Fruit fly (Drosophila melanogaster) whole organism, prepupa: ENCODE measurements around the gene Cadps.

Experiments
- Blimp-1 ChIP-seq: fragments of 200-800 bp; sonication (Bioruptor generic); optimal IDR thresholded peaks from 3 replicates; lab custom pipeline; 2017; ENCODE audit warnings: missing biosample characterization, missing genetic modification characterization, mild to moderate bottlenecking, moderate library complexity, missing genetic modification reagents
- CG11762 ChIP-seq: fragments of 200-800 bp; sonication (Bioruptor generic); optimal IDR thresholded peaks from 3 replicates; lab custom pipeline; 2016; ENCODE audit warnings: missing biosample characterization, missing genetic modification characterization; ENCODE audit not compliant: insufficient read depth
- CG31627 ChIP-seq: fragments of 200-800 bp; sonication (Bioruptor generic); optimal IDR thresholded peaks from 3 replicates; lab custom pipeline; 2016; ENCODE audit warnings: missing biosample characterization, missing genetic modification characterization
- CG6276 ChIP-seq: fragments of 200-800 bp; sonication (Bioruptor generic); optimal IDR thresholded peaks from 2 replicates; lab custom pipeline; 2017; ENCODE audit warnings: missing biosample characterization, mild to moderate bottlenecking, missing genetic modification characterization
- CG6854 ChIP-seq: fragments of 200-800 bp; sonication (Bioruptor generic); optimal IDR thresholded peaks from 2 replicates; lab custom pipeline; 2017; ENCODE audit warnings: missing biosample characterization, mild to moderate bottlenecking, missing genetic modification characterization
- Eip75B ChIP-seq: fragments of 200-800 bp; sonication (Bioruptor generic); optimal IDR thresholded peaks from 3 replicates; lab custom pipeline; 2016; ENCODE audit warnings: missing biosample characterization, missing genetic modification characterization
- Ets21C ChIP-seq: fragments of 200-800 bp; sonication (Bioruptor generic); optimal IDR thresholded peaks from 3 replicates; lab custom pipeline; 2016; ENCODE audit warnings: missing biosample characterization, missing genetic modification characterization
- Hr4 ChIP-seq: fragments of 200-800 bp; sonication (Bioruptor generic); optimal IDR thresholded peaks from 3 replicates; lab custom pipeline; 2016; ENCODE audit warnings: missing biosample characterization, missing genetic modification characterization
- fd59A ChIP-seq: fragments of 200-800 bp; sonication (Bioruptor generic); optimal IDR thresholded peaks from 2 replicates; lab custom pipeline; 2017; ENCODE audit warnings: missing biosample characterization, mild to moderate bottlenecking, missing genetic modification characterization, missing genetic modification reagents
- lz ChIP-seq: fragments of 200-800 bp; sonication (Bioruptor generic); optimal IDR thresholded peaks from 3 replicates; lab custom pipeline; 2016; ENCODE audit warnings: missing biosample characterization, missing genetic modification characterization

DNA sequence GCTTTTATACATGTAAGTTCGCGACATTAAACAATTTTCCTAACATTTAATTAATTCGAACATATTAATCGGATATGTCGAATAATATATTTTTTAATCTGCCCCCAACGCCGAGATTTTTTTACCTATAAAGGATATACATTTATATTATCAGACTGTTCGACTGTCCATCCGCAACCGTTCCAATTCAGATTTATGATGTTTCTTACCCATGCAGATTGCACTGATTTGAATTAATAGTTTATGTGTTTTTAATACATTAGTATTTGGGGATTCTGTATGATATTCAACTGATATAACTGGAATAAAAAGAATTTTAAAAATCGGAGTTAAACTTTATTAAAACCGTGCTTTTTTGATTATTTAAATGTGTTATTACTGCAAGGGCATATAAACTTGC, 5.5 kb upstream of the Cadps start:
- TF ChIP-seq Eip75B (GFP tag; lab: Kevin White, UChicago) (no peak), fd59A (GFP tag; lab: Kevin White, UChicago) (no peak), lz (GFP tag; lab: Kevin White, UChicago) (no peak), CG31627 (GFP tag; lab: Kevin White, UChicago) (no peak), Blimp-1 (GFP tag; lab: Kevin White, UChicago) (no peak), CG6854 (GFP tag; lab: Kevin White, UChicago) (no peak), Ets21C (GFP tag; lab: Kevin White, UChicago) (no peak), CG11762 (GFP tag; lab: Kevin White, UChicago) (no peak), Hr4 (GFP tag; lab: Kevin White, UChicago) (no peak), CG6276 (GFP tag; lab: Kevin White, UChicago) (no peak)
